Fruit fly (Drosophila melanogaster): Measurements from ENCODE around the gene CG7988.

The CG7988 gene

DNA sequence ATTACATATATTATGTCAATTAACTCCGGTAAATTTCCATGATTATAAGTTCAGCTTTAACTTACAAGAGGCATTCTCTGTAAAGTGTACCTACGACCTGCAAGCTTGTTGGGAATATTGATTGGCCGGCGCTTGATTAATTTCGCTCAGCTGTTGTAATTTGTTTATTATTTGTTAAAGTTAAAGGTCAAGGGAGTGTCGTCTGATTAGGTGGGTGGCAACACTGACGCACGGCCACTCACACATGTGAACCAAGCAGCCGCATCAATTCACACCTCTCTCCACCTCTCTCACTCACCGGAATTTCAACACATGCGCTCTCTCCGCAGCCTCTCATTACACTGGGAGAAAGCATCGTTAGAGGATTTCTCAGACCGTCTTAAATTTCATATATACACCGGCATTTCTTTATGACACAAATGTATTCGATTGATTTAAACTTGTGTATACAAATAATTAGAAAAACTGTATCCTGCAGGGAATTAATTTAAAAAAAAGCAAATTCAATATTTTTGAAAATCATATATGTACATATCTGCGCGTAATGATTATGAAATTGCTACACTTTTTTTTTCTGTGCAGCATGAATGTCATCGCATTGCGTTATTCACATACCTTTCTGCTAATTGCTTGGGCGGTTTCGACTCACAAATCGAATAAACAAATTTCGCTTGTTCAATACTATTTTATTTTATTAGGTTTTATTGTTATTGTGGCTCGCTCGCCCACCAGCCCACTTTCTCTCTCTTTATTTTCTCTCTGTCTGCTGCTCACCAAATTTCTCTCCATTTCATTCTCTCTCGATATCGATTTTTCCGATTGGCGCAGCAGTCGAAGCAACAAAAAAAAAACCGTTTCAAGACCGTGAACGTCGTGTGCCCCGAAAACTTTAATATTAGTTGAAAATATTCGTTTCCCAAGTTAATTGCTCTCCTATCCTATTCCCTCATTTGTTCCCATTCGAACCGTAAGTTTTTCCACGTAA lies 48.1 kb upstream of the CG7988 start (continued):
- TF ChIP-seq lbe (GFP tag; optimal IDR thresholded peaks at IDR 0.05) (no peak), fu2 (GFP tag; optimal IDR thresholded peaks at IDR 0.05) (peak; percentile 90), disco-r (GFP tag; optimal IDR thresholded peaks at IDR 0.05) (peak; percentile 82), HLH54F (GFP tag; optimal IDR thresholded peaks at IDR 0.05) (peak; percentile 92), Atf6 (GFP tag; IDR thresholded peaks at IDR 0.05) (peak; percentile 89), bcd (GFP tag; optimal IDR thresholded peaks at IDR 0.05) (peak; percentile 93), Sin3A (optimal IDR thresholded peaks at IDR 0.05) (no peak), gfzf (GFP tag; optimal IDR thresholded peaks at IDR 0.05) (no peak), Ravus (GFP tag; IDR thresholded peaks at IDR 0.05) (peak; percentile 61), jing (GFP tag; optimal IDR thresholded peaks at IDR 0.05) (peak; percentile 89), H15 (GFP tag; IDR thresholded peaks at IDR 0.05) (peak; percentile 75), CG18764 (GFP tag; optimal IDR thresholded peaks at IDR 0.05) (peak; percentile 90), CG1233 (GFP tag; optimal IDR thresholded peaks at IDR 0.05) (peak; percentile 93), Sox100B (GFP tag; optimal IDR thresholded peaks at IDR 0.05) (peak; percentile 96), Dek (tag; optimal IDR thresholded peaks at IDR 0.05) (peak; percentile 89), CG2712 (tag; optimal IDR thresholded peaks at IDR 0.05) (peak; percentile 96), Jarid2 (GFP tag; optimal IDR thresholded peaks at IDR 0.05) (peak; percentile 77), Bgb (GFP tag; IDR thresholded peaks at IDR 0.05; ENCODE audit: partially characterized antibody) (no peak), E2f1 (GFP tag; IDR thresholded peaks at IDR 0.05) (peak; percentile 86), CG17359 (tag; optimal IDR thresholded peaks at IDR 0.05) (peak; percentile 95), Bteb2 (GFP tag; optimal IDR thresholded peaks at IDR 0.05) (peak; percentile 89), tio (GFP tag; optimal IDR thresholded peaks at IDR 0.05) (peak; percentile 94), CG11504 (tag; optimal IDR thresholded peaks at IDR 0.05) (peak; percentile 96), ATbp (GFP tag; optimal IDR thresholded peaks at IDR 0.05) (peak; percentile 94), CG15479 (GFP tag; optimal IDR thresholded peaks at IDR 0.05) (peak; percentile 45), fru (optimal IDR thresholded peaks at IDR 0.05) (no peak), tap (tag; optimal IDR thresholded peaks at IDR 0.05) (peak; percentile 86), zfh1 (GFP tag; IDR thresholded peaks at IDR 0.05) (peak; percentile 92), B-H2 (GFP tag; optimal IDR thresholded peaks at IDR 0.05) (peak; percentile 91), caup (GFP tag; optimal IDR thresholded peaks at IDR 0.05; ENCODE audit: severe bottlenecking) (peak; percentile 93), yki (optimal IDR thresholded peaks at IDR 0.05) (no peak), Nf-YA (GFP tag; IDR thresholded peaks at IDR 0.05) (peak; percentile 70), br (optimal IDR thresholded peaks at IDR 0.05) (no peak), kah (GFP tag; optimal IDR thresholded peaks at IDR 0.05) (peak; percentile 84), Dref (GFP tag; IDR thresholded peaks at IDR 0.05) (peak; percentile 38; the same call in 1 of the 2 replicates), Med (GFP tag) (peak; percentile 94), ro (GFP tag; IDR thresholded peaks at IDR 0.05) (peak; percentile 81; the same call in 1 of the 2 replicates), CHES-1-like (GFP tag; optimal IDR thresholded peaks at IDR 0.05) (peak; percentile 91), Fer1 (GFP tag; optimal IDR thresholded peaks at IDR 0.05) (peak; percentile 95), gsb (GFP tag; IDR thresholded peaks at IDR 0.05) (peak; percentile 73), eve (GFP tag; optimal IDR thresholded peaks at IDR 0.05) (no peak), trem (tag; optimal IDR thresholded peaks at IDR 0.05) (peak; percentile 86), CG10366 (GFP tag; IDR thresholded peaks at IDR 0.05) (peak; percentile 82), CG7987 (GFP tag; optimal IDR thresholded peaks at IDR 0.05) (peak; percentile 65), cad (GFP tag; optimal IDR thresholded peaks at IDR 0.05) (no peak), CG4424 (GFP tag; optimal IDR thresholded peaks at IDR 0.05) (peak; percentile 94), CG7786 (GFP tag; optimal IDR thresholded peaks at IDR 0.05) (peak; percentile 88), Drgx (GFP tag; IDR thresholded peaks at IDR 0.05) (peak; percentile 69), CG43689 (GFP tag; IDR thresholded peaks at IDR 0.05) (peak; percentile 45; the same call in 1 of the 2 replicates), Xrp1 (GFP tag; IDR thresholded peaks at IDR 0.05) (peak; percentile 93)

Measured in whole organism, embryonic.